Fruit fly (Drosophila melanogaster): ENCODE results near the gene CG14137.

Gene CG14137

DNA sequence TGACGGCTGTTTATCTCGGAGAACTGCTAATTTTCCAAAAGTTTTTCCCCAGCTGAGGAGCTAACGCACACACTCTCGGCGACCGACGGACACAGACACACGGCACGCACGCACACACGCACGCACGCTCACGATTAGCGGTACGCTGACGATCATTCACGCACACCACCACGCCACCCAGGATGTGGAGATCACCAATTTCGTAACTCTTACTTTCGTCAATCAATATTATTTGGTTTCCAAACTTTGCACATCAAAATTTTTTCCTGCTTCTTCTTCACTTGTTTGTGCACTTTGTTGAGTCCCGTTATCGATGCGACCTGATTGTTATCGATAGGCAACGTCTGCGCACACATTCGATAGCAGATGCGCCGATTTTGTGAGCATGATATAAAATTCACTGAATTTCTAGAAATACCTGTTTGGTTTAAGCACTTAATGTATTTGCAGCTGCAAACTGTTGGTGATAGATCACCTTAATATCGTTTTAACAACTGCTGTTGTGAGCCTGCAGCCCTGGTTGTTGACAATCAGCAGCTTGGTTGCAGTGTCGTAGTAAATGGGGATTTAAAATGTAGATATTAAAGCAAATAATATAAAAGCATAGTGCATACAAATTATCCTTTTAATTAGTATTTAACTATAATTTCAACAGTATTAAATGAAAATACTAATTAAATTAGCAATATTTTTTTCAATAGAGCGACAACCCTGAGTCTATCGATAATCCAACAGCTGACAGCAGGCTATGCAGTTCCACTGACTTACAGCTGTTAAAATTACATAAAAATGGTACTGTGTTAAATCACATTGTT lies 37.7 kb downstream of the CG14137 start, which contains the start of the genes CG7394 and Mob2 (continued):
- peak; percentile 63 for TF ChIP-seq Antp (GFP tag; optimal IDR thresholded peaks at IDR 0.05)
- TF ChIP-seq Nf-YB (GFP tag; optimal IDR thresholded peaks at IDR 0.05), result peak; percentile 73
- TF ChIP-seq zf30C (GFP tag; optimal IDR thresholded peaks at IDR 0.05), result no peak
- peak; percentile 80 for TF ChIP-seq wor (GFP tag; IDR thresholded peaks at IDR 0.05)
- peak; percentile 82 for TF ChIP-seq CG17361 (GFP tag; IDR thresholded peaks at IDR 0.05)
- peak; percentile 83 for TF ChIP-seq ems (GFP tag; optimal IDR thresholded peaks at IDR 0.05)
- peak; percentile 93 for TF ChIP-seq CG15269 (tag; optimal IDR thresholded peaks at IDR 0.05)
- TF ChIP-seq da (GFP tag; optimal IDR thresholded peaks at IDR 0.05), result peak; percentile 59
- no peak for TF ChIP-seq hth (optimal IDR thresholded peaks at IDR 0.05)
- TF ChIP-seq sug (tag; optimal IDR thresholded peaks at IDR 0.05), result peak; percentile 88
- TF ChIP-seq CG13775 (GFP tag; optimal IDR thresholded peaks at IDR 0.05), result peak; percentile 94
- peak; percentile 59; the same call in 1 of the 2 replicates for TF ChIP-seq sim (GFP tag; IDR thresholded peaks at IDR 0.05)
- peak; percentile 79 for TF ChIP-seq tna (GFP tag; IDR thresholded peaks at IDR 0.05; ENCODE audit: partially characterized antibody)
- peak; percentile 84 for TF ChIP-seq CG15696 (tag; optimal IDR thresholded peaks at IDR 0.05)
- peak; percentile 88 for TF ChIP-seq Taf1 (GFP tag; IDR thresholded peaks at IDR 0.05)
- peak; percentile 89 for TF ChIP-seq E2f1 (GFP tag; IDR thresholded peaks at IDR 0.05)
- peak; percentile 75 for TF ChIP-seq CG7987 (GFP tag; optimal IDR thresholded peaks at IDR 0.05)
- TF ChIP-seq tgo (GFP tag; IDR thresholded peaks at IDR 0.05), result peak; percentile 89
- TF ChIP-seq CG32772 (GFP tag; IDR thresholded peaks at IDR 0.05), result peak; percentile 91

DNA sequence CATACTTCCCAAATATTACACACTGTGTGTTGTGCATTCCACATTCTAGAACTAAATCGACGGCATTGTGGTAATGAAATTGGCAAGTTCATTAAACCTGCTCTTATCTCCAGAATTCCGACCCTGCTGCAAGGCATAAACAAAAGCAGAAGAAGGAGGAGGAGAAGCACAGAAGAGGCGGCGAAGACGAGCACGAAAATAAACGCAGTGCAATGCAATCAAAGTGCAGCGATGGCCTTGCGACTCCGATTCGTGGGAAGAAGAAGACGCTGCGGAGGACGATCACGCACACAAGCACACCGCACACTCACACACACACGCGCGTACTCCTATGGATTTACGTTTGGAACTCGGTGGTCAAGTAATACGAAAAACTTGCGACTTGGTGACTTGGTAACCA lies 39.0 kb downstream of the CG14137 start:
- TF ChIP-seq lov (optimal IDR thresholded peaks at IDR 0.05) (no peak), lov (GFP tag; IDR thresholded peaks at IDR 0.05) (0 out of 3 replicates have a peak, but pooled peaks have one; percentile 18), NC2α (GFP tag; optimal IDR thresholded peaks at IDR 0.05) (no peak), nom (GFP tag; optimal IDR thresholded peaks at IDR 0.05) (peak; percentile 27), tll (GFP tag; optimal IDR thresholded peaks at IDR 0.05) (peak in 1 of 2 experiments; percentile 6), ac (GFP tag; optimal IDR thresholded peaks at IDR 0.05) (no peak), CkIIα-i1 (GFP tag; IDR thresholded peaks at IDR 0.05) (no peak), cg (GFP tag; optimal IDR thresholded peaks at IDR 0.05) (peak; percentile 40), CG17385 (GFP tag; optimal IDR thresholded peaks at IDR 0.05) (peak; percentile 57)

DNA sequence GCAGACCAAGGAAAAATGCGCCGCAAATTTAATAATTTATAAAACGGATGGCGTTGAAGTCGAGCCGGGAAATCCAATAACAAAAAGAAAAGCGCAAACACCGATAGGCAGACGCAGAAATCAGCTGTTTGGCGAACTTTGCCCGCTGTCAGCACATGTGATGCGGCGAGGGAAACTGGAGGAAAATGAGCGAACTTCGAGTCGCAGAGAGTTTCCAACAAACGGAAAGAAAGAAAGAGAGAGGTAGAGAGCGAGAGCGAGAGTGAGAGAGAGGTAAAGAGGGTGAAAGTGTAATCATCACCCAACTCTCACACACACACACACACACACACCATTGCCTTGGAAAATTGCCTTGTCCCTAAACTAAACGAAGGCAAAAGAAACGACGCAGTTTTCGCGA lies 42.7 kb downstream of the CG14137 start:
- TF ChIP-seq BEAF-32 (GFP tag; optimal IDR thresholded peaks at IDR 0.05) (no peak), CG4360 (GFP tag; IDR thresholded peaks at IDR 0.05) (0 out of 2 replicates have a peak, but pooled peaks have one; percentile 16), CG17359 (tag; optimal IDR thresholded peaks at IDR 0.05) (no peak), HLH3B (GFP tag; IDR thresholded peaks at IDR 0.05) (no peak), crol (GFP tag; IDR thresholded peaks at IDR 0.05) (peak; percentile 64), onecut (GFP tag; IDR thresholded peaks at IDR 0.05) (0 out of 2 replicates have a peak, but pooled peaks have one; percentile 11), cg (GFP tag; optimal IDR thresholded peaks at IDR 0.05) (peak; percentile 80), Blimp-1 (GFP tag; optimal IDR thresholded peaks at IDR 0.05) (peak; percentile 71), CG14014 (GFP tag; IDR thresholded peaks at IDR 0.05) (no peak), kah (GFP tag; optimal IDR thresholded peaks at IDR 0.05) (peak; percentile 12), crp (GFP tag; optimal IDR thresholded peaks at IDR 0.05) (peak in 1 of 2 experiments; percentile 70), chinmo (GFP tag; IDR thresholded peaks at IDR 0.05; ENCODE audit: partially characterized antibody) (0 out of 4 replicates have a peak, but pooled peaks have one; percentile 26), wdn (GFP tag; IDR thresholded peaks at IDR 0.05) (no peak), nerfin-1 (tag; optimal IDR thresholded peaks at IDR 0.05) (peak; percentile 6), Deaf1 (tag; optimal IDR thresholded peaks at IDR 0.05) (peak; percentile 25), sna (GFP tag; IDR thresholded peaks at IDR 0.05; ENCODE audit: partially characterized antibody) (no peak), kni (GFP tag; optimal IDR thresholded peaks at IDR 0.05) (peak; percentile 0), Drgx (GFP tag; IDR thresholded peaks at IDR 0.05) (peak; percentile 57), pros (GFP tag; optimal IDR thresholded peaks at IDR 0.05) (peak; percentile 66), bsh (GFP tag; optimal IDR thresholded peaks at IDR 0.05) (peak in 1 of 2 experiments; percentile 85), CTCF (GFP tag; optimal IDR thresholded peaks at IDR 0.05) (peak; percentile 14)

Measured in whole organism, embryonic.